Worm (Caenorhabditis elegans): ENCODE results near the gene hlb-1.

DNA sequence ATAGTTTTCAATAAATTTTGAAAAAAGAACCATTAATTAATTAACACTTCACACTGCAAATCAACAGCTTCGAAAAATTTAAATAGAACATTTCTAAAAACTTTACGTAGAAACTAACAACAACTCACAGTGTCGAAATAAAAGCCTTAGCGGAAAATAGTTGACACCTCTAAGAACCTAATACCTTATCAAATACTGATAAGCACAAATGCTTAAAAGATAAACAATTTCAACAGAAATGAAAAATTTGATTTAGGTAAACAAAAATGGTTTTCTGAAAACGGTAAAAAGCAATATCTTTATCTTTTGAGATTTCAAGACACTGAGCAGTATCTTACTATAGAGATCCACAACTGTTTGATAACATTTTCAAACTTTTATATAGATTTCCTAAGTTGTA lies 5.7 kb downstream of the hlb-1 start:
- TF ChIP-seq syd-9 (tag; optimal IDR thresholded peaks at IDR 0.05): no peak
- TF ChIP-seq ceh-18 (tag; optimal IDR thresholded peaks at IDR 0.05): no peak
- no peak for TF ChIP-seq hlh-30 (tag; optimal IDR thresholded peaks at IDR 0.05; ENCODE audit: insufficient read depth)
- no peak for TF ChIP-seq C38D4.7 (GFP tag; optimal IDR thresholded peaks at IDR 0.05)
- TF ChIP-seq nhr-11 (tag; optimal IDR thresholded peaks at IDR 0.05): no peak
- no peak for TF ChIP-seq ama-1 (optimal IDR thresholded peaks at IDR 0.05)
- TF ChIP-seq hlh-13 (GFP tag; optimal IDR thresholded peaks at IDR 0.05): no peak
- no peak for TF ChIP-seq unc-42 (tag; optimal IDR thresholded peaks at IDR 0.05)
- TF ChIP-seq elt-4 (tag; optimal IDR thresholded peaks at IDR 0.05): no peak
- TF ChIP-seq nfya-1 (tag; optimal IDR thresholded peaks at IDR 0.05): no peak
- TF ChIP-seq fkh-6 (tag; optimal IDR thresholded peaks at IDR 0.05): no peak
- TF ChIP-seq tbx-2 (tag; optimal IDR thresholded peaks at IDR 0.05): no peak
- TF ChIP-seq ets-4 (tag; optimal IDR thresholded peaks at IDR 0.05): no peak
- no peak for TF ChIP-seq hlh-15 (tag; optimal IDR thresholded peaks at IDR 0.05)
